Worm (Caenorhabditis elegans) whole organism, L4/young adult: ENCODE measurements around the gene F59B10.5.

Source experiments
- W03F9.2 ChIP-seq: fragments of 150-350 bp; optimal IDR thresholded peaks from 2 replicates; lab custom pipeline; 2014; ENCODE audit warnings: missing biosample characterization, missing genetic modification characterization
- dao-5 ChIP-seq: sonication (generic microtip); optimal IDR thresholded peaks from 2 replicates; lab custom pipeline; 2016; ENCODE audit warnings: missing genotype, missing genetic modification characterization, moderate library complexity, missing compliant biosample characterization
- him-1 ChIP-seq: sonication (generic microtip); optimal IDR thresholded peaks from 2 replicates; lab custom pipeline; 2016; ENCODE audit warnings: missing genotype, missing genetic modification reagents, missing genetic modification characterization, missing compliant biosample characterization

- TF ChIP-seq dao-5 (no peak), him-1 (tag; lab: Kevin White, UChicago) (no peak), W03F9.2 (tag; lab: Kevin White, UChicago) (no peak)
Observed at ce11 chrII:10531604-10532003, 8.1 kb upstream of the F59B10.5 start.
